Worm (Caenorhabditis elegans) whole organism, L4 larva: Measurements from ENCODE around the gene nhr-95.

Source experiments
- D1046.2 ChIP-seq: fragments of 200-800 bp; sonication (Bioruptor generic); IDR thresholded peaks from 2 replicates; pipeline ENCODE4 v1.3.6; 2022; ENCODE audit warnings: missing genetic modification characterization, missing compliant biosample characterization
- daf-8 ChIP-seq: fragments of 200-800 bp; sonication (Bioruptor generic); IDR thresholded peaks from 2 replicates; pipeline ENCODE4 v1.3.6; 2022; ENCODE audit warnings: missing genetic modification characterization, missing compliant biosample characterization
- dpl-1 ChIP-seq: fragments of 150-350 bp; optimal IDR thresholded peaks from 2 replicates; lab custom pipeline; 2014; ENCODE audit warnings: missing biosample characterization, missing genetic modification reagents, missing genetic modification characterization
- jun-1 ChIP-seq: fragments of 150-350 bp; optimal IDR thresholded peaks from 2 replicates; lab custom pipeline; 2014; ENCODE audit warnings: missing biosample characterization, missing genetic modification reagents, missing genetic modification characterization
- lin-1 ChIP-seq: fragments of 200-800 bp; sonication (Bioruptor generic); IDR thresholded peaks from 2 replicates; pipeline ENCODE4 v1.3.6; 2022; ENCODE audit warnings: missing genetic modification reagents, missing genetic modification characterization, missing compliant biosample characterization
- lin-39 ChIP-seq: fragments of 150-350 bp; optimal IDR thresholded peaks from 2 replicates; lab custom pipeline; 2014; ENCODE audit warnings: missing biosample characterization, missing genetic modification reagents, missing genetic modification characterization
- mdl-1 ChIP-seq, 2 experiments: fragments of 150-350 bp in 1 of 2; sonication (generic microtip) in 1 of 2; optimal IDR thresholded peaks; 2 replicates each; lab custom pipeline; 2014 to 2017; ENCODE audit warnings: missing biosample characterization in 2 of 2, missing genetic modification characterization in 2 of 2
- nhr-25 ChIP-seq: sonication (generic microtip); optimal IDR thresholded peaks from 2 replicates; lab custom pipeline; 2017; ENCODE audit warnings: missing genetic modification characterization, mild to moderate bottlenecking, missing compliant biosample characterization, antibody characterized with exemption, moderate library complexity, borderline replicate concordance; ENCODE audit not compliant: insufficient read depth
- nhr-28 ChIP-seq: fragments of 150-350 bp; optimal IDR thresholded peaks from 2 replicates; lab custom pipeline; 2014; ENCODE audit warnings: missing biosample characterization, missing genetic modification characterization
- rbr-2 ChIP-seq: sonication (generic microtip); optimal IDR thresholded peaks from 2 replicates; lab custom pipeline; 2016; ENCODE audit warnings: missing genotype, missing genetic modification characterization, missing compliant biosample characterization
- ztf-7 ChIP-seq: fragments of 150-350 bp; optimal IDR thresholded peaks from 2 replicates; lab custom pipeline; 2014; ENCODE audit warnings: missing biosample characterization, missing genetic modification characterization

DNA sequence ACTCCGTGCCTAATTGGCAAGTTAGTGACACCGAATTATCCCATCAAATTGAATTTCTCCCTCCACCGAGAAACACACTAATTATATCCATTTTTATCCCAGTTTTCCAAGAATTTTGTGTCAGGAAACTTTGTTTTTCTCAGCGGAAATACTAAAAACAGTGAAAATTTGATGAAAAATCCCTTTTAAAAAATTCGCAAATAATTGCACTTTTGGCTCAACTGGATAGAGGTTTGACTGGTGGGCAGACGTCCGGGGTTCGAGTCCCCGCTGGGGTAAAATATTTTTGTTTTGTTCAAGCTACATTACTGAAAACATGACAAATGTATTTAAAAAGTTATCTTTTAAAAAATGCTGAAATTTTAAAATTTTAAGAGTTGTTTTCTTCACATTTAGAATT, 24.4 kb downstream of the nhr-95 start:
- TF ChIP-seq rbr-2 (tag; lab: Kevin White, UChicago) (no peak), ztf-7 (tag; lab: Kevin White, UChicago) (no peak), lin-39 (tag; lab: Kevin White, UChicago) (no peak), D1046.2 (GFP tag; lab: Robert Waterston, UW) (no peak), nhr-25 (tag; lab: Kevin White, UChicago) (no peak), jun-1 (tag; lab: Kevin White, UChicago) (no peak), lin-1 (GFP tag; lab: Robert Waterston, UW) (no peak), mdl-1 (tag; optimal IDR thresholded peaks at IDR 0.05; lab: Kevin White, UChicago) (no peak), dpl-1 (GFP tag; lab: Kevin White, UChicago) (no peak), nhr-28 (tag; lab: Kevin White, UChicago) (no peak), daf-8 (GFP tag; lab: Robert Waterston, UW) (no peak)
